Worm (Caenorhabditis elegans) whole organism, late embryonic: Measurements from ENCODE around the gene K03A11.6.

Experiments
- ama-1 ChIP-seq: fragments of 150-350 bp; optimal IDR thresholded peaks from 2 replicates; lab custom pipeline; 2014
- ceh-14 ChIP-seq: sonication (generic microtip); optimal IDR thresholded peaks from 2 replicates; lab custom pipeline; 2016; ENCODE audit warnings: missing genotype, missing genetic modification characterization, missing compliant biosample characterization
- ceh-2 ChIP-seq: sonication (generic microtip); optimal IDR thresholded peaks from 2 replicates; lab custom pipeline; 2016; ENCODE audit warnings: missing genotype, missing genetic modification characterization, missing compliant biosample characterization
- hlh-8 ChIP-seq: sonication (generic microtip); optimal IDR thresholded peaks from 2 replicates; lab custom pipeline; 2016; ENCODE audit warnings: missing genotype, missing genetic modification characterization, missing compliant biosample characterization
- lin-11 ChIP-seq: fragments of 200-800 bp; sonication (Bioruptor generic); optimal IDR thresholded peaks from 2 replicates; lab custom pipeline; 2018; ENCODE audit warnings: mild to moderate bottlenecking, missing genetic modification characterization, missing compliant biosample characterization
- nhr-232 ChIP-seq: sonication (generic microtip); optimal IDR thresholded peaks from 2 replicates; lab custom pipeline; 2016; ENCODE audit warnings: missing genetic modification characterization, missing compliant biosample characterization
- pha-4 ChIP-seq: fragments of 150-350 bp; optimal IDR thresholded peaks from 2 replicates; lab custom pipeline; 2018; ENCODE audit warnings: missing biosample characterization, missing genetic modification reagents, missing genetic modification characterization
- pros-1 ChIP-seq: fragments of 150-350 bp; optimal IDR thresholded peaks from 2 replicates; lab custom pipeline; 2014; ENCODE audit warnings: missing biosample characterization, missing genetic modification reagents, missing genetic modification characterization
- unc-86 ChIP-seq: sonication (generic microtip); optimal IDR thresholded peaks from 2 replicates; lab custom pipeline; 2016; ENCODE audit warnings: missing genetic modification characterization, missing compliant biosample characterization

ce11 chrX:13048258-13048657 lies 7.4 kb upstream of the K03A11.6 start, which contains the start of gene C53C7.3:
- TF ChIP-seq nhr-232 (tag; lab: Kevin White, UChicago) (no peak), ama-1 (no peak), ceh-14 (tag; lab: Kevin White, UChicago) (no peak), pha-4 (tag; lab: Kevin White, UChicago) (no peak), unc-86 (tag; lab: Kevin White, UChicago) (no peak), hlh-8 (tag; lab: Kevin White, UChicago) (no peak), lin-11 (tag; lab: Kevin White, UChicago) (no peak), pros-1 (tag; lab: Kevin White, UChicago) (no peak), ceh-2 (tag; lab: Kevin White, UChicago) (no peak)
